Worm (Caenorhabditis elegans) whole organism, L4 larva: ENCODE results near the gene klf-2.
A peak's percentile ranks its signal among the peaks of the same experiment; 100 is the strongest.

Source experiments
- ceh-20 ChIP-seq: fragments of 200-800 bp; sonication (Bioruptor generic); IDR thresholded peaks from 2 replicates; pipeline ENCODE4 v1.3.6; 2022; ENCODE audit warnings: missing genetic modification reagents, missing genetic modification characterization, missing compliant biosample characterization
- ceh-28 ChIP-seq: fragments of 150-350 bp; optimal IDR thresholded peaks from 2 replicates; lab custom pipeline; 2014; ENCODE audit warnings: missing biosample characterization, missing genetic modification reagents, missing genetic modification characterization
- ceh-82 ChIP-seq: sonication (generic microtip); optimal IDR thresholded peaks from 2 replicates; lab custom pipeline; 2017; ENCODE audit warnings: missing biosample characterization, missing genetic modification characterization
- dmd-6 ChIP-seq: fragments of 200-800 bp; sonication (Bioruptor generic); IDR thresholded peaks from 2 replicates; pipeline ENCODE4 v1.3.6; 2022; ENCODE audit warnings: missing genetic modification reagents, missing genetic modification characterization, missing compliant biosample characterization
- dve-1 ChIP-seq: sonication (generic microtip); optimal IDR thresholded peaks from 2 replicates; lab custom pipeline; 2017; ENCODE audit warnings: antibody characterized with exemption, mild to moderate bottlenecking, missing genetic modification characterization, missing compliant biosample characterization; ENCODE audit not compliant: insufficient read depth
- egl-27 ChIP-seq: sonication (generic microtip); optimal IDR thresholded peaks from 3 replicates; lab custom pipeline; 2017; ENCODE audit warnings: missing biosample characterization, missing genetic modification reagents, missing genetic modification characterization
- lin-29 ChIP-seq: fragments of 200-800 bp; sonication (Bioruptor generic); IDR thresholded peaks from 2 replicates; pipeline ENCODE4 v1.3.6; 2022; ENCODE audit warnings: missing genetic modification reagents, missing genetic modification characterization, missing compliant biosample characterization
- lir-3 ChIP-seq: sonication (generic microtip); optimal IDR thresholded peaks from 2 replicates; lab custom pipeline; 2016; ENCODE audit warnings: mild to moderate bottlenecking, missing genetic modification characterization, missing compliant biosample characterization
- lsy-2 ChIP-seq, 2 experiments: fragments of 150-350 bp in 1 of 2; sonication (generic microtip) in 1 of 2; optimal IDR thresholded peaks; 2 replicates each; lab custom pipeline; 2014 to 2017; ENCODE audit warnings: missing biosample characterization in 2 of 2, missing genetic modification characterization in 2 of 2
- nhr-237 ChIP-seq: sonication (generic microtip); optimal IDR thresholded peaks from 2 replicates; lab custom pipeline; 2017; ENCODE audit warnings: missing biosample characterization, missing genetic modification characterization
- nhr-76 ChIP-seq: fragments of 150-350 bp; optimal IDR thresholded peaks from 2 replicates; lab custom pipeline; 2014; ENCODE audit warnings: missing biosample characterization, missing genetic modification characterization

ce11 chrV:20710156-20710555, 24.7 kb downstream of the klf-2 start:
- TF ChIP-seq lsy-2 (tag; optimal IDR thresholded peaks at IDR 0.05; lab: Kevin White, UChicago) = peak in 1 of 2 experiments; percentile 32
- TF ChIP-seq dve-1 (tag; lab: Kevin White, UChicago) = no peak
- no peak for TF ChIP-seq nhr-76 (tag; lab: Kevin White, UChicago)
- no peak for TF ChIP-seq lir-3 (tag; lab: Kevin White, UChicago)
- TF ChIP-seq nhr-237 (tag; lab: Kevin White, UChicago) = no peak
- TF ChIP-seq ceh-82 (tag; lab: Kevin White, UChicago) = no peak
- no peak for TF ChIP-seq dmd-6 (GFP tag; lab: Robert Waterston, UW)
- TF ChIP-seq ceh-20 = no peak
- TF ChIP-seq lin-29 (GFP tag; lab: Robert Waterston, UW) = no peak
- no peak for TF ChIP-seq egl-27
- no peak for TF ChIP-seq ceh-28 (tag; lab: Kevin White, UChicago)
